Fruit fly (Drosophila melanogaster) whole organism, embryonic: ENCODE results near the gene yps.

Experiments used
- Abd-B ChIP-seq: fragments of 200-800 bp; sonication (Bioruptor generic); optimal IDR thresholded peaks from 2 replicates; lab custom pipeline; 2018; ENCODE audit warnings: missing biosample characterization, mild to moderate bottlenecking, missing genetic modification characterization, moderate library complexity
- Aef1 ChIP-seq: fragments of 200-800 bp; sonication (Bioruptor generic); IDR thresholded peaks from 3 replicates; pipeline ENCODE4 v1.3.6; 2022; ENCODE audit warnings: missing biosample characterization, missing genetic modification characterization
- BEAF-32 ChIP-seq: fragments of 200-800 bp; sonication (Bioruptor generic); optimal IDR thresholded peaks from 3 replicates; lab custom pipeline; 2017; ENCODE audit warnings: missing biosample characterization, missing genetic modification characterization, mild to moderate bottlenecking, moderate library complexity, missing genetic modification reagents
- CG10274 ChIP-seq: fragments of 200-800 bp; sonication (Bioruptor generic); optimal IDR thresholded peaks from 3 replicates; lab custom pipeline; 2017; ENCODE audit warnings: missing biosample characterization, mild to moderate bottlenecking, missing genetic modification characterization
- CG10462 ChIP-seq: fragments of 200-800 bp; sonication (Bioruptor generic); optimal IDR thresholded peaks from 2 replicates; lab custom pipeline; 2016; ENCODE audit warnings: missing biosample characterization, missing genetic modification characterization
- CG14050 ChIP-seq: fragments of 200-800 bp; sonication (Bioruptor generic); IDR thresholded peaks from 3 replicates; pipeline ENCODE4 v1.3.6; 2022; ENCODE audit warnings: missing biosample characterization, missing genetic modification characterization
- CG16813 ChIP-seq: fragments of 200-800 bp; sonication (Bioruptor generic); IDR thresholded peaks from 3 replicates; pipeline ENCODE4 v1.3.6; 2022; ENCODE audit warnings: missing biosample characterization, missing genetic modification characterization; ENCODE audit not compliant: partially characterized antibody
- CG2129 ChIP-seq: fragments of 200-800 bp; sonication (Bioruptor generic); IDR thresholded peaks from 2 replicates; pipeline ENCODE4 v1.3.6; 2022; ENCODE audit warnings: missing biosample characterization, missing genetic modification characterization; ENCODE audit not compliant: partially characterized antibody
- CG31365 ChIP-seq: fragments of 200-800 bp; sonication (Bioruptor generic); optimal IDR thresholded peaks from 2 replicates; lab custom pipeline; 2018; ENCODE audit warnings: missing biosample characterization, mild to moderate bottlenecking, missing genetic modification characterization
- CG32767 ChIP-seq: fragments of 200-800 bp; sonication (Bioruptor generic); IDR thresholded peaks from 2 replicates; pipeline ENCODE4 v1.3.6; 2022; ENCODE audit warnings: missing biosample characterization, missing genetic modification characterization
- CG3726 ChIP-seq: fragments of 200-800 bp; sonication (Bioruptor generic); IDR thresholded peaks from 3 replicates; pipeline ENCODE4, ENCODE4 v1.3.6; 2022; ENCODE audit warnings: missing biosample characterization, missing genetic modification characterization
- CG3995 ChIP-seq: fragments of 200-800 bp; sonication (Bioruptor generic); optimal IDR thresholded peaks from 3 replicates; lab custom pipeline; 2016; ENCODE audit warnings: missing biosample characterization, missing genetic modification characterization
- CG4360 ChIP-seq: fragments of 200-800 bp; sonication (Bioruptor generic); IDR thresholded peaks from 2 replicates; pipeline ENCODE4 v1.3.6; 2022; ENCODE audit warnings: missing biosample characterization, missing genetic modification characterization
- CG4617 ChIP-seq: fragments of 200-800 bp; sonication (Bioruptor generic); optimal IDR thresholded peaks from 3 replicates; lab custom pipeline; 2016; ENCODE audit warnings: missing biosample characterization, missing genetic modification characterization, borderline replicate concordance
- CG6272 ChIP-seq: fragments of 200-800 bp; sonication (Bioruptor generic); IDR thresholded peaks from 2 replicates; pipeline ENCODE4 v1.3.6; 2022; ENCODE audit warnings: missing biosample characterization, missing genetic modification characterization
- CG6765 ChIP-seq: fragments of 200-800 bp; sonication (Bioruptor generic); optimal IDR thresholded peaks from 3 replicates; lab custom pipeline; 2017; ENCODE audit warnings: missing biosample characterization, mild to moderate bottlenecking, missing genetic modification characterization
- CG6854 ChIP-seq: fragments of 200-800 bp; sonication (Bioruptor generic); optimal IDR thresholded peaks from 3 replicates; lab custom pipeline; 2017; ENCODE audit warnings: missing biosample characterization, mild to moderate bottlenecking, missing genetic modification characterization
- CG9215 ChIP-seq: fragments of 200-800 bp; sonication (Bioruptor generic); IDR thresholded peaks from 2 replicates; pipeline ENCODE4 v1.3.6; 2022; ENCODE audit warnings: missing biosample characterization, missing genetic modification characterization
- CkIIα-i1 ChIP-seq: fragments of 200-800 bp; sonication (Bioruptor generic); IDR thresholded peaks from 2 replicates; pipeline ENCODE4 v1.3.6; 2022; ENCODE audit warnings: missing biosample characterization, missing genetic modification characterization
- Eip74EF ChIP-seq, 2 experiments: fragments of 200-800 bp in 1 of 2; fragments of >200 bp in 1 of 2; sonication (Bioruptor generic) in 1 of 2; optimal IDR thresholded peaks; 2 replicates each; lab custom pipeline; 2017 to 2019; ENCODE audit warnings: missing biosample characterization in 2 of 2, missing genetic modification characterization in 2 of 2, mild to moderate bottlenecking in 1 of 2, moderate library complexity in 1 of 2
- Fer1 ChIP-seq: fragments of 200-800 bp; sonication (Bioruptor generic); optimal IDR thresholded peaks from 2 replicates; lab custom pipeline; 2017; ENCODE audit warnings: missing biosample characterization, mild to moderate bottlenecking, missing genetic modification characterization
- HLH4C ChIP-seq: fragments of 200-800 bp; sonication (Bioruptor generic); IDR thresholded peaks from 3 replicates; pipeline ENCODE4 v1.3.6; 2022; ENCODE audit warnings: missing biosample characterization, missing genetic modification characterization; ENCODE audit not compliant: partially characterized antibody
- HmgZ ChIP-seq: fragments of 200-800 bp; sonication (Bioruptor generic); optimal IDR thresholded peaks from 2 replicates; lab custom pipeline; 2018; ENCODE audit warnings: missing biosample characterization, mild to moderate bottlenecking, missing genetic modification characterization
- Hr3 ChIP-seq: fragments of 200-800 bp; sonication (Bioruptor generic); optimal IDR thresholded peaks from 3 replicates; lab custom pipeline; 2016; ENCODE audit warnings: missing biosample characterization, missing genetic modification characterization
- Hr51 ChIP-seq, 2 experiments: fragments of 200-800 bp; sonication (Bioruptor generic); optimal IDR thresholded peaks; 2 replicates in 1 of 2; 3 replicates in 1 of 2; lab custom pipeline; 2016 to 2018; ENCODE audit warnings: missing biosample characterization in 2 of 2, missing genetic modification characterization in 2 of 2, mild to moderate bottlenecking in 1 of 2, moderate library complexity in 1 of 2
- Lim3 ChIP-seq: fragments of 200-800 bp; sonication (Bioruptor generic); IDR thresholded peaks from 2 replicates; pipeline ENCODE4 v1.3.6; 2022; ENCODE audit warnings: missing biosample characterization, missing genetic modification characterization
- Mes4 ChIP-seq: fragments of 200-800 bp; sonication (Bioruptor generic); optimal IDR thresholded peaks from 2 replicates; lab custom pipeline; 2016; ENCODE audit warnings: missing biosample characterization, missing genetic modification characterization
- NK7.1 ChIP-seq: fragments of 200-800 bp; sonication (Bioruptor generic); optimal IDR thresholded peaks from 3 replicates; lab custom pipeline; 2016; ENCODE audit warnings: missing biosample characterization, missing genetic modification characterization
- PHDP ChIP-seq: fragments of 200-800 bp; sonication (Bioruptor generic); optimal IDR thresholded peaks from 3 replicates; lab custom pipeline; 2018; ENCODE audit warnings: missing biosample characterization, mild to moderate bottlenecking, missing genetic modification characterization, moderate library complexity
- Sox102F ChIP-seq: fragments of 200-800 bp; sonication (Bioruptor generic); optimal IDR thresholded peaks from 2 replicates; lab custom pipeline; 2018; ENCODE audit warnings: missing biosample characterization, mild to moderate bottlenecking, missing genetic modification characterization, moderate library complexity
- Trl ChIP-seq, 3 experiments: fragments of >200 bp in 2 of 3; fragments of 200-800 bp in 1 of 3; sonication (Bioruptor generic) in 1 of 3; optimal IDR thresholded peaks; 2 replicates in 1 of 3; 3 replicates in 2 of 3; lab custom pipeline; 2016 to 2017; ENCODE audit warnings: missing biosample characterization in 1 of 3, missing genetic modification characterization in 1 of 3
- Usf ChIP-seq: fragments of 200-800 bp; sonication (Bioruptor generic); optimal IDR thresholded peaks from 2 replicates; lab custom pipeline; 2017; ENCODE audit warnings: missing genotype, missing biosample characterization, missing genetic modification characterization
- btn ChIP-seq: fragments of 200-800 bp; sonication (Bioruptor generic); optimal IDR thresholded peaks from 2 replicates; lab custom pipeline; 2016; ENCODE audit warnings: missing biosample characterization, missing genetic modification characterization
- croc ChIP-seq: fragments of 200-800 bp; sonication (Bioruptor generic); conservative IDR thresholded peaks from 3 replicates; pipeline ENCODE4 v1.3.6; 2022; ENCODE audit warnings: missing biosample characterization, missing genetic modification characterization
- emc ChIP-seq: fragments of 200-800 bp; sonication (Bioruptor generic); optimal IDR thresholded peaks from 2 replicates; lab custom pipeline; 2016; ENCODE audit warnings: missing biosample characterization, missing genetic modification characterization
- esg ChIP-seq: fragments of 200-800 bp; sonication (Bioruptor generic); conservative IDR thresholded peaks from 2 replicates; pipeline ENCODE4 v1.3.6; 2022; ENCODE audit warnings: missing biosample characterization, missing genetic modification characterization
- gfzf ChIP-seq: fragments of 200-800 bp; sonication (Bioruptor generic); optimal IDR thresholded peaks from 2 replicates; lab custom pipeline; 2016; ENCODE audit warnings: missing biosample characterization, mild to moderate bottlenecking, missing genetic modification characterization, moderate library complexity
- ham ChIP-seq: fragments of 200-800 bp; sonication (Bioruptor generic); IDR thresholded peaks from 2 replicates; pipeline ENCODE4 v1.3.6; 2022; ENCODE audit warnings: missing biosample characterization, missing genetic modification characterization
- mam ChIP-seq: fragments of 200-800 bp; sonication (Bioruptor generic); optimal IDR thresholded peaks from 3 replicates; lab custom pipeline; 2016; ENCODE audit warnings: missing biosample characterization, missing genetic modification characterization
- odd ChIP-seq: fragments of 200-800 bp; sonication (Bioruptor generic); optimal IDR thresholded peaks from 2 replicates; lab custom pipeline; 2017; ENCODE audit warnings: missing biosample characterization, mild to moderate bottlenecking, missing genetic modification characterization
- rib ChIP-seq: fragments of 200-800 bp; sonication (Bioruptor generic); IDR thresholded peaks from 2 replicates; pipeline ENCODE4 v1.3.6; 2022; ENCODE audit warnings: missing biosample characterization, missing genetic modification characterization
- seq ChIP-seq: fragments of 200-800 bp; sonication (Bioruptor generic); IDR thresholded peaks from 2 replicates; pipeline ENCODE4 v1.3.6; 2022; ENCODE audit warnings: missing biosample characterization, missing genetic modification characterization
- slbo ChIP-seq: fragments of 200-800 bp; sonication (Bioruptor generic); IDR thresholded peaks from 2 replicates; pipeline ENCODE4 v1.3.6; 2022; ENCODE audit warnings: missing biosample characterization, missing genetic modification characterization
- sna ChIP-seq: fragments of 200-800 bp; sonication (Bioruptor generic); IDR thresholded peaks from 2 replicates; pipeline ENCODE4 v1.3.6; 2022; ENCODE audit warnings: missing biosample characterization, missing genetic modification characterization; ENCODE audit not compliant: partially characterized antibody
- sob ChIP-seq: fragments of 200-800 bp; sonication (Bioruptor generic); IDR thresholded peaks from 2 replicates; pipeline ENCODE4 v1.3.6; 2022; ENCODE audit warnings: missing biosample characterization, missing genetic modification characterization
- sqz ChIP-seq: fragments of 200-800 bp; sonication (Bioruptor generic); optimal IDR thresholded peaks from 3 replicates; lab custom pipeline; 2018; ENCODE audit warnings: missing biosample characterization, mild to moderate bottlenecking, missing genetic modification characterization
- tap ChIP-seq: fragments of 200-800 bp; optimal IDR thresholded peaks from 3 replicates; lab custom pipeline; 2019; ENCODE audit warnings: missing biosample characterization, mild to moderate bottlenecking, missing genetic modification characterization, moderate library complexity
- vfl ChIP-seq: fragments of 200-800 bp; sonication (Bioruptor generic); optimal IDR thresholded peaks from 2 replicates; lab custom pipeline; 2016; ENCODE audit warnings: missing biosample characterization, missing genetic modification characterization

Gene yps

dm6 chr3L:12138113-12138899 is 13.4 kb upstream of the yps start, which contains the start of the genes ND-SGDH and RhoGAP68F (continued):
- peak; percentile 58 for TF ChIP-seq gfzf
- no peak for TF ChIP-seq Trl (optimal IDR thresholded peaks at IDR 0.05; lab: Kevin White, UChicago)
- TF ChIP-seq Trl (GFP tag; optimal IDR thresholded peaks at IDR 0.05; lab: Kevin White, UChicago): peak; percentile 66
- TF ChIP-seq CG10274 (GFP tag; lab: Kevin White, UChicago): no peak
- TF ChIP-seq CG9215: peak; percentile 74; the same call in 1 of the 2 replicates
- peak; percentile 54; the same call in 1 of the 2 replicates for TF ChIP-seq rib (GFP tag; lab: Robert Waterston, UW)
- TF ChIP-seq btn: no peak
- TF ChIP-seq Eip74EF (GFP tag; optimal IDR thresholded peaks at IDR 0.05; lab: Kevin White, UChicago): peak in 1 of 2 experiments; percentile 28
- peak; percentile 81 for TF ChIP-seq Hr3 (GFP tag; lab: Kevin White, UChicago)
- TF ChIP-seq sqz: peak; percentile 55
- TF ChIP-seq Abd-B: peak; percentile 90
- TF ChIP-seq Fer1 (GFP tag; lab: Kevin White, UChicago): peak; percentile 30
- peak; percentile 48 for TF ChIP-seq tap (tag; lab: Kevin White, UChicago)
- TF ChIP-seq PHDP: peak; percentile 54
- peak; percentile 84 for TF ChIP-seq CG2129 (GFP tag; lab: Robert Waterston, UW)
- peak; percentile 37 for TF ChIP-seq Mes4 (GFP tag; lab: Kevin White, UChicago)
- TF ChIP-seq Sox102F (GFP tag; lab: Kevin White, UChicago): peak; percentile 63
- peak; percentile 79 for TF ChIP-seq slbo (GFP tag; lab: Robert Waterston, UW)
- peak; percentile 79 for TF ChIP-seq sob
- no peak for TF ChIP-seq Lim3 (GFP tag; lab: Robert Waterston, UW)
- peak; percentile 52 for TF ChIP-seq CG32767 (GFP tag; lab: Robert Waterston, UW)
- TF ChIP-seq CkIIα-i1: no peak
- TF ChIP-seq CG4360 (GFP tag; lab: Robert Waterston, UW): no peak
- TF ChIP-seq BEAF-32 (GFP tag; lab: Kevin White, UChicago): peak; percentile 99
- no peak for TF ChIP-seq CG6765
- peak; percentile 68 for TF ChIP-seq esg (GFP tag; lab: Robert Waterston, UW)
- TF ChIP-seq HmgZ (tag; lab: Kevin White, UChicago): peak; percentile 72
- no peak for TF ChIP-seq odd
- TF ChIP-seq CG16813: peak; percentile 95
- TF ChIP-seq sna (GFP tag; lab: Robert Waterston, UW): peak; percentile 95
- no peak for TF ChIP-seq CG3726
- TF ChIP-seq CG4617 (GFP tag; lab: Kevin White, UChicago): peak; percentile 28
- TF ChIP-seq Usf: peak; percentile 52
- TF ChIP-seq croc (GFP tag; lab: Robert Waterston, UW): peak; percentile 64
- peak; percentile 70 for TF ChIP-seq vfl
- no peak for TF ChIP-seq CG6854 (GFP tag; lab: Kevin White, UChicago)
- TF ChIP-seq Aef1 (GFP tag; lab: Robert Waterston, UW): peak; percentile 68
- peak; percentile 72 for TF ChIP-seq mam
- TF ChIP-seq HLH4C (GFP tag; lab: Robert Waterston, UW): peak; percentile 92
- TF ChIP-seq CG3995 (GFP tag; lab: Kevin White, UChicago): peak; percentile 91
- TF ChIP-seq CG6272 (GFP tag; lab: Robert Waterston, UW): peak; percentile 83; the same call in 1 of the 2 replicates
- TF ChIP-seq ham (GFP tag; lab: Robert Waterston, UW): 0 out of 2 replicates have a peak, but pooled peaks have one; percentile 43
- no peak for TF ChIP-seq CG31365 (tag; lab: Kevin White, UChicago)
- TF ChIP-seq CG10462: peak; percentile 33
- TF ChIP-seq NK7.1 (GFP tag; lab: Kevin White, UChicago): peak; percentile 50
- TF ChIP-seq Hr51 (GFP tag; optimal IDR thresholded peaks at IDR 0.05; lab: Kevin White, UChicago): peak; percentile 71 to 76
- TF ChIP-seq emc (GFP tag; lab: Kevin White, UChicago): peak; percentile 22
- TF ChIP-seq CG14050 (GFP tag; lab: Robert Waterston, UW): no peak
- 0 out of 2 replicates have a peak, but pooled peaks have one; percentile 21 for TF ChIP-seq seq (GFP tag; lab: Robert Waterston, UW)
